Fruit fly (Drosophila melanogaster) whole organism, embryonic: Measurements from ENCODE around the gene CG31445.

Experiments used
- CG11560 ChIP-seq: fragments of 200-800 bp; sonication (Bioruptor generic); IDR thresholded peaks from 3 replicates; pipeline ENCODE4 v1.3.6; 2022; ENCODE audit warnings: missing biosample characterization, missing genetic modification characterization
- CG13624 ChIP-seq: fragments of 200-800 bp; sonication (Bioruptor generic); optimal IDR thresholded peaks from 2 replicates; lab custom pipeline; 2016; ENCODE audit warnings: missing biosample characterization, missing genetic modification characterization
- CG1602 ChIP-seq: fragments of 200-800 bp; sonication (Bioruptor generic); optimal IDR thresholded peaks from 3 replicates; lab custom pipeline; 2016; ENCODE audit warnings: missing biosample characterization, missing genetic modification characterization
- CG1832 ChIP-seq: fragments of 200-800 bp; sonication (Bioruptor generic); optimal IDR thresholded peaks from 2 replicates; lab custom pipeline; 2017; ENCODE audit warnings: missing biosample characterization, mild to moderate bottlenecking, missing genetic modification characterization, inconsistent platforms
- CG4282 ChIP-seq: fragments of 200-800 bp; sonication (Bioruptor generic); optimal IDR thresholded peaks from 2 replicates; lab custom pipeline; 2016; ENCODE audit warnings: missing biosample characterization, missing genetic modification characterization
- CG4424 ChIP-seq: fragments of 200-800 bp; sonication (Bioruptor generic); optimal IDR thresholded peaks from 3 replicates; lab custom pipeline; 2016; ENCODE audit warnings: missing biosample characterization, missing genetic modification characterization
- CG4617 ChIP-seq: fragments of 200-800 bp; sonication (Bioruptor generic); optimal IDR thresholded peaks from 3 replicates; lab custom pipeline; 2016; ENCODE audit warnings: missing biosample characterization, missing genetic modification characterization, borderline replicate concordance
- CG6765 ChIP-seq: fragments of 200-800 bp; sonication (Bioruptor generic); optimal IDR thresholded peaks from 3 replicates; lab custom pipeline; 2017; ENCODE audit warnings: missing biosample characterization, mild to moderate bottlenecking, missing genetic modification characterization
- CG9797 ChIP-seq: fragments of 200-800 bp; sonication (Bioruptor generic); optimal IDR thresholded peaks from 3 replicates; lab custom pipeline; 2018; ENCODE audit warnings: missing biosample characterization, mild to moderate bottlenecking, missing genetic modification characterization
- D19A ChIP-seq: fragments of 200-800 bp; optimal IDR thresholded peaks from 3 replicates; lab custom pipeline; 2019; ENCODE audit warnings: missing biosample characterization, mild to moderate bottlenecking, missing genetic modification characterization, moderate library complexity
- E2f1 ChIP-seq: fragments of 200-800 bp; sonication (Bioruptor generic); IDR thresholded peaks from 2 replicates; pipeline ENCODE4 v1.3.6; 2022; ENCODE audit warnings: missing biosample characterization, missing genetic modification characterization
- Fer2 ChIP-seq: fragments of 200-800 bp; sonication (Bioruptor generic); optimal IDR thresholded peaks from 2 replicates; lab custom pipeline; 2018; ENCODE audit warnings: missing biosample characterization, mild to moderate bottlenecking, missing genetic modification characterization, moderate library complexity
- Fer3 ChIP-seq: fragments of 200-800 bp; sonication (Bioruptor generic); optimal IDR thresholded peaks from 2 replicates; lab custom pipeline; 2018; ENCODE audit warnings: missing biosample characterization, mild to moderate bottlenecking, missing genetic modification characterization, moderate library complexity
- HLHmδ ChIP-seq: fragments of 200-800 bp; sonication (Bioruptor generic); optimal IDR thresholded peaks from 2 replicates; lab custom pipeline; 2018; ENCODE audit warnings: missing biosample characterization, mild to moderate bottlenecking, missing genetic modification characterization, moderate library complexity
- Hmr ChIP-seq: fragments of 200-800 bp; sonication (Bioruptor generic); optimal IDR thresholded peaks from 3 replicates; lab custom pipeline; 2017; ENCODE audit warnings: mild to moderate bottlenecking, missing biosample characterization, missing genetic modification reagents, missing genetic modification characterization
- Lhr ChIP-seq: fragments of 200-800 bp; sonication (Bioruptor generic); optimal IDR thresholded peaks from 3 replicates; lab custom pipeline; 2017; ENCODE audit warnings: mild to moderate bottlenecking, missing biosample characterization, missing genetic modification reagents, missing genetic modification characterization
- MTF-1 ChIP-seq: fragments of 200-800 bp; sonication (Bioruptor generic); optimal IDR thresholded peaks from 2 replicates; lab custom pipeline; 2018; ENCODE audit warnings: missing biosample characterization, mild to moderate bottlenecking, missing genetic modification characterization, borderline replicate concordance
- Poxn ChIP-seq: fragments of 200-800 bp; sonication (Bioruptor generic); IDR thresholded peaks from 2 replicates; pipeline ENCODE4 v1.3.6; 2022; ENCODE audit warnings: missing biosample characterization, missing genetic modification characterization
- Sox102F ChIP-seq: fragments of 200-800 bp; sonication (Bioruptor generic); optimal IDR thresholded peaks from 2 replicates; lab custom pipeline; 2018; ENCODE audit warnings: missing biosample characterization, mild to moderate bottlenecking, missing genetic modification characterization, moderate library complexity
- Sry-δ ChIP-seq: fragments of 200-800 bp; sonication (Bioruptor generic); optimal IDR thresholded peaks from 2 replicates; lab custom pipeline; 2016; ENCODE audit warnings: missing biosample characterization, missing genetic modification characterization
- al ChIP-seq: fragments of 200-800 bp; sonication (Bioruptor generic); IDR thresholded peaks from 2 replicates; pipeline ENCODE4 v1.3.6; 2022; ENCODE audit warnings: missing biosample characterization, missing genetic modification characterization
- bigmax ChIP-seq: fragments of 200-800 bp; sonication (Bioruptor generic); optimal IDR thresholded peaks from 2 replicates; lab custom pipeline; 2018; ENCODE audit warnings: missing biosample characterization, mild to moderate bottlenecking, missing genetic modification characterization
- bowl ChIP-seq: fragments of 200-800 bp; sonication (Bioruptor generic); IDR thresholded peaks from 2 replicates; pipeline ENCODE4 v1.3.6; 2022; ENCODE audit warnings: missing biosample characterization, missing genetic modification characterization
- br ChIP-seq: fragments of >200 bp; optimal IDR thresholded peaks from 2 replicates; lab custom pipeline; 2017
- corto ChIP-seq: fragments of 200-800 bp; sonication (Bioruptor generic); optimal IDR thresholded peaks from 2 replicates; lab custom pipeline; 2016; ENCODE audit warnings: missing biosample characterization, mild to moderate bottlenecking, missing genetic modification characterization, moderate library complexity
- dpn ChIP-seq, 2 experiments: fragments of 200-800 bp; sonication (Bioruptor generic); optimal IDR thresholded peaks; 3 replicates each; lab custom pipeline; 2016; ENCODE audit warnings: missing biosample characterization in 2 of 2, missing genetic modification characterization in 2 of 2
- ems ChIP-seq: fragments of 200-800 bp; sonication (Bioruptor generic); optimal IDR thresholded peaks from 3 replicates; lab custom pipeline; 2016; ENCODE audit warnings: missing biosample characterization, missing genetic modification characterization
- eve ChIP-seq, 2 experiments: fragments of >200 bp; optimal IDR thresholded peaks; 2 replicates each; lab custom pipeline; 2017; ENCODE audit warnings: missing biosample characterization in 2 of 2, missing genetic modification characterization in 2 of 2
- fd64A ChIP-seq: fragments of 200-800 bp; sonication (Bioruptor generic); optimal IDR thresholded peaks from 3 replicates; lab custom pipeline; 2018; ENCODE audit warnings: missing biosample characterization, mild to moderate bottlenecking, missing genetic modification characterization
- gcm ChIP-seq: fragments of 200-800 bp; sonication (Bioruptor generic); optimal IDR thresholded peaks from 2 replicates; lab custom pipeline; 2019; ENCODE audit warnings: missing biosample characterization, mild to moderate bottlenecking, missing genetic modification characterization, moderate library complexity
- gcm2 ChIP-seq: fragments of 200-800 bp; sonication (Bioruptor generic); optimal IDR thresholded peaks from 2 replicates; lab custom pipeline; 2016; ENCODE audit warnings: missing biosample characterization, missing genetic modification characterization
- grau ChIP-seq: fragments of 200-800 bp; optimal IDR thresholded peaks from 3 replicates; lab custom pipeline; 2019; ENCODE audit warnings: missing biosample characterization, mild to moderate bottlenecking, missing genetic modification characterization, moderate library complexity
- gsb-n ChIP-seq: fragments of 200-800 bp; sonication (Bioruptor generic); optimal IDR thresholded peaks from 3 replicates; lab custom pipeline; 2018; ENCODE audit warnings: missing biosample characterization, mild to moderate bottlenecking, missing genetic modification characterization
- gt ChIP-seq: fragments of 200-800 bp; sonication (Bioruptor generic); IDR thresholded peaks from 2 replicates; pipeline ENCODE4 v1.3.6; 2022; ENCODE audit warnings: missing biosample characterization, missing genetic modification characterization
- hth ChIP-seq: fragments of >200 bp; optimal IDR thresholded peaks from 2 replicates; lab custom pipeline; 2017; ENCODE audit warnings: inconsistent platforms
- knrl ChIP-seq: fragments of 200-800 bp; sonication (Bioruptor generic); IDR thresholded peaks from 3 replicates; pipeline ENCODE4 v1.3.6; 2022; ENCODE audit warnings: missing biosample characterization, missing genetic modification characterization; ENCODE audit not compliant: partially characterized antibody
- lola ChIP-seq, 3 experiments: fragments of >200 bp in 2 of 3; fragments of 200-800 bp in 1 of 3; sonication (Bioruptor generic) in 1 of 3; optimal IDR thresholded peaks; 2 replicates each; lab custom pipeline; 2017 to 2019; ENCODE audit warnings: missing biosample characterization in 3 of 3, missing genetic modification characterization in 3 of 3, mild to moderate bottlenecking in 1 of 3, moderate library complexity in 1 of 3
- maf-S ChIP-seq: fragments of 200-800 bp; sonication (Bioruptor generic); optimal IDR thresholded peaks from 2 replicates; lab custom pipeline; 2016; ENCODE audit warnings: missing biosample characterization, missing genetic modification characterization
- nerfin-1 ChIP-seq: fragments of 200-800 bp; sonication (Bioruptor generic); optimal IDR thresholded peaks from 3 replicates; lab custom pipeline; 2019; ENCODE audit warnings: missing biosample characterization, mild to moderate bottlenecking, missing genetic modification characterization, moderate library complexity
- nerfin-2 ChIP-seq: fragments of 200-800 bp; sonication (Bioruptor generic); IDR thresholded peaks from 2 replicates; pipeline ENCODE4 v1.3.6; 2022; ENCODE audit warnings: missing biosample characterization, missing genetic modification characterization; ENCODE audit not compliant: partially characterized antibody
- pb ChIP-seq: fragments of 200-800 bp; sonication (Bioruptor generic); optimal IDR thresholded peaks from 3 replicates; lab custom pipeline; 2016; ENCODE audit warnings: missing biosample characterization, missing genetic modification characterization
- pho ChIP-seq: fragments of 200-800 bp; sonication (Bioruptor generic); optimal IDR thresholded peaks from 2 replicates; lab custom pipeline; 2016; ENCODE audit warnings: missing biosample characterization, missing genetic modification characterization
- phol ChIP-seq: fragments of 200-800 bp; sonication (Bioruptor generic); optimal IDR thresholded peaks from 3 replicates; lab custom pipeline; 2018; ENCODE audit warnings: missing biosample characterization, mild to moderate bottlenecking, missing genetic modification characterization, moderate library complexity
- pzg ChIP-seq: fragments of 200-800 bp; sonication (Bioruptor generic); optimal IDR thresholded peaks from 3 replicates; lab custom pipeline; 2018; ENCODE audit warnings: missing biosample characterization, mild to moderate bottlenecking, missing genetic modification characterization, moderate library complexity
- tin ChIP-seq: fragments of 200-800 bp; sonication (Bioruptor generic); optimal IDR thresholded peaks from 3 replicates; lab custom pipeline; 2016; ENCODE audit warnings: missing biosample characterization, missing genetic modification characterization
- trem ChIP-seq: fragments of 200-800 bp; optimal IDR thresholded peaks from 3 replicates; lab custom pipeline; 2019; ENCODE audit warnings: missing biosample characterization, mild to moderate bottlenecking, missing genetic modification characterization, moderate library complexity
- tup ChIP-seq: fragments of 200-800 bp; sonication (Bioruptor generic); optimal IDR thresholded peaks from 2 replicates; lab custom pipeline; 2016; ENCODE audit warnings: missing biosample characterization, mild to moderate bottlenecking, missing genetic modification characterization, moderate library complexity
- vvl ChIP-seq: fragments of 200-800 bp; sonication (Bioruptor generic); IDR thresholded peaks from 2 replicates; pipeline ENCODE4 v1.3.6; 2022; ENCODE audit warnings: missing biosample characterization, missing genetic modification characterization
- wdn ChIP-seq: fragments of 200-800 bp; sonication (Bioruptor generic); IDR thresholded peaks from 2 replicates; pipeline ENCODE4 v1.3.6; 2022; ENCODE audit warnings: missing biosample characterization, missing genetic modification characterization

CG31445 gene

DNA sequence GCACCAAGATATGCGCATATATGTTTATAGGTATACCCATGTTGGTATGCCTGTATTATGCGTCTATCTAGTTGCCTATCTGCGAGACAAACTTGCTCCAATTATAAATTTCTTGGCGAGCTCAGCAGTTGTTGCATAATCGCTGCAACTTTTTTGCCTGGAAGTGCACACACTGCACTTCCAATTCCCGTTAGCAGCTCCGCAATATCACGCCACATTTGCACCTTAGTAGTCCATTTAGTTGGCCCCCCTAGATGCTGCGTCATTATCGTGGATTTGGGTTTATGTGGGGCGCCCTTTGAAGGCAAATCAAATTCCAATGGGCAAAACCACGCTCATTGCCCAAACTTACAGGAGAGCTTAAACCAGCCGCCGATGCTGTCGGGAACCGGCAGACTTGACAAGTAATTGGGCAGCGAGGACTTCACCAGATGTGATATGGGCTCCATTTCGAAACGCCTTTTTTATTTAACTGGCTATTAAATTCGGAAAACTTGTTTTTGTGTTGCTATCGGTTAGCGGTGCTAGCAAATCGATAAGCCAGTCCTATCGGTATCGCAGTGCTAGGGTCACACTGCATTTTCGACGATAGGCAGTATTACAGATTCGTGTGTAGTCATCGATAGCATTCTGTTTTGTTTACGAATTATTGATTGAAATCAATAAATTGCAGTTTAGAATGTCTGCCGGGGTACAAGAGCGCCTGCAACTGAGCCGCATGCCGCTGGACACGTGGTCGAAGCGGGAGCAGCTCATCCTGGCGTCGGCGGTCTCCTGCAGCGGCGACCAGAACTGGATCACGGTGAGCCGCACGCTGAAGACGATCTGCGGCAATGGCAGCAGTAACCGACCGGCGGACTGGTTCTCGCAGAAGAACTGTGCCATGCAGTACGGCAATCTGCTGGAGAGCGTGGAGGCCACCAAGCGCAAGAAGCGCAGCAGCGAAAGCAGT, 21.5 kb downstream of the CG31445 start, which contains the start of the genes Cisd2 and Brd8 (continued):
- TF ChIP-seq bigmax (peak; percentile 20), CG1602 (no peak), gsb-n (tag; lab: Kevin White, UChicago) (no peak), fd64A (GFP tag; lab: Kevin White, UChicago) (no peak), CG6765 (GFP tag; lab: Kevin White, UChicago) (no peak), CG4282 (GFP tag; lab: Kevin White, UChicago) (no peak), eve (GFP tag; optimal IDR thresholded peaks at IDR 0.05; lab: Kevin White, UChicago) (no peak), grau (peak; percentile 8), pzg (GFP tag; lab: Kevin White, UChicago) (peak; percentile 91), CG11560 (tag; lab: Robert Waterston, UW) (peak; percentile 76; the same call in 2 of the 3 replicates), pb (no peak), Fer2 (tag; lab: Kevin White, UChicago) (no peak), pho (GFP tag; lab: Kevin White, UChicago) (no peak), al (GFP tag; lab: Robert Waterston, UW) (no peak), Sry-δ (peak; percentile 95), CG13624 (peak; percentile 31), vvl (no peak), Sox102F (GFP tag; lab: Kevin White, UChicago) (no peak), dpn (GFP tag; optimal IDR thresholded peaks at IDR 0.05; lab: Kevin White, UChicago) (no peak), Fer3 (tag; lab: Kevin White, UChicago) (no peak), CG9797 (GFP tag; lab: Kevin White, UChicago) (peak; percentile 86), MTF-1 (GFP tag; lab: Kevin White, UChicago) (no peak), E2f1 (GFP tag; lab: Robert Waterston, UW) (no peak), CG4424 (no peak), br (lab: Kevin White, UChicago) (no peak), CG1832 (GFP tag; lab: Kevin White, UChicago) (no peak), Poxn (GFP tag; lab: Robert Waterston, UW) (no peak), wdn (no peak), HLHmδ (no peak), CG4617 (GFP tag; lab: Kevin White, UChicago) (peak; percentile 85), tin (GFP tag; lab: Kevin White, UChicago) (no peak), trem (tag; lab: Kevin White, UChicago) (peak; percentile 37), maf-S (GFP tag; lab: Kevin White, UChicago) (no peak), Lhr (no peak), nerfin-2 (GFP tag; lab: Robert Waterston, UW) (peak; percentile 94), bowl (GFP tag; lab: Robert Waterston, UW) (no peak), tup (GFP tag; lab: Kevin White, UChicago) (no peak), phol (tag; lab: Kevin White, UChicago) (peak; percentile 28), ems (GFP tag; lab: Kevin White, UChicago) (no peak), gcm (GFP tag; lab: Kevin White, UChicago) (no peak), hth (no peak), knrl (GFP tag; lab: Robert Waterston, UW) (peak; percentile 88), gcm2 (GFP tag; lab: Kevin White, UChicago) (no peak), lola (GFP tag; optimal IDR thresholded peaks at IDR 0.05; lab: Kevin White, UChicago) (no peak), gt (GFP tag; lab: Robert Waterston, UW) (no peak), D19A (tag; lab: Kevin White, UChicago) (no peak), nerfin-1 (peak; percentile 81), Hmr (GFP tag; lab: Kevin White, UChicago) (no peak), corto (GFP tag; lab: Kevin White, UChicago) (no peak)
